Fruit fly (Drosophila melanogaster): ENCODE data around the gene ast.

ast gene

dm6 chr2L:1074180-1074864, 3.4 kb upstream of the ast start (continued):
- TF ChIP-seq Hr38 (GFP tag; optimal IDR thresholded peaks at IDR 0.05) (no peak), CG8319 (GFP tag; optimal IDR thresholded peaks at IDR 0.05) (no peak), Sox102F (GFP tag; optimal IDR thresholded peaks at IDR 0.05) (no peak), Hr4 (GFP tag; optimal IDR thresholded peaks at IDR 0.05) (peak; percentile 64), Ets96B (tag; optimal IDR thresholded peaks at IDR 0.05) (peak; percentile 10), acj6 (GFP tag; optimal IDR thresholded peaks at IDR 0.05) (peak; percentile 26), Ets21C (GFP tag; optimal IDR thresholded peaks at IDR 0.05) (no peak), cyc (GFP tag; optimal IDR thresholded peaks at IDR 0.05) (no peak), Eip78C (GFP tag) (peak; percentile 65), pdm3 (GFP tag; optimal IDR thresholded peaks at IDR 0.05) (peak; percentile 41), CG15336 (GFP tag; IDR thresholded peaks at IDR 0.05) (peak; percentile 73), svp (GFP tag) (no peak), net (GFP tag; optimal IDR thresholded peaks at IDR 0.05) (peak; percentile 1), CG6808 (GFP tag; optimal IDR thresholded peaks at IDR 0.05) (no peak), lz (GFP tag; optimal IDR thresholded peaks at IDR 0.05) (no peak), fd59A (GFP tag; optimal IDR thresholded peaks at IDR 0.05) (no peak), CG9139 (GFP tag; optimal IDR thresholded peaks at IDR 0.05) (no peak), ss (GFP tag; optimal IDR thresholded peaks at IDR 0.05) (no peak), esn (GFP tag; optimal IDR thresholded peaks at IDR 0.05) (no peak), Smox (GFP tag; optimal IDR thresholded peaks at IDR 0.05) (no peak), salr (GFP tag; optimal IDR thresholded peaks at IDR 0.05) (no peak), CG6854 (GFP tag; optimal IDR thresholded peaks at IDR 0.05) (no peak), vri (GFP tag; optimal IDR thresholded peaks at IDR 0.05) (no peak), CG8632 (GFP tag; optimal IDR thresholded peaks at IDR 0.05) (no peak), Hr39 (GFP tag; optimal IDR thresholded peaks at IDR 0.05) (no peak), Sox14 (GFP tag; optimal IDR thresholded peaks at IDR 0.05) (peak; percentile 1), CG10669 (GFP tag; optimal IDR thresholded peaks at IDR 0.05) (no peak), CG6163 (GFP tag; IDR thresholded peaks at IDR 0.05) (0 out of 3 replicates have a peak, but pooled peaks have one; percentile 33), CG4318 (GFP tag; optimal IDR thresholded peaks at IDR 0.05) (peak; percentile 4), OdsH (GFP tag; optimal IDR thresholded peaks at IDR 0.05) (peak; percentile 42), CG3919 (GFP tag; optimal IDR thresholded peaks at IDR 0.05) (peak; percentile 25), CG16779 (tag; optimal IDR thresholded peaks at IDR 0.05) (no peak), CG31627 (GFP tag; optimal IDR thresholded peaks at IDR 0.05) (peak; percentile 9), topi (GFP tag; optimal IDR thresholded peaks at IDR 0.05) (no peak), spab (GFP tag; optimal IDR thresholded peaks at IDR 0.05) (no peak), CG8119 (GFP tag; IDR thresholded peaks at IDR 0.05) (peak; percentile 78)

- TF ChIP-seq Eip75B (GFP tag; optimal IDR thresholded peaks at IDR 0.05), result peak; percentile 54
- peak; percentile 78 for TF ChIP-seq dac (GFP tag; optimal IDR thresholded peaks at IDR 0.05)
- no peak for TF ChIP-seq CG9139 (GFP tag; optimal IDR thresholded peaks at IDR 0.05)
- no peak for TF ChIP-seq Hr4 (GFP tag; optimal IDR thresholded peaks at IDR 0.05)
- peak; percentile 34 for TF ChIP-seq CG8319 (GFP tag; optimal IDR thresholded peaks at IDR 0.05)
- TF ChIP-seq Ets96B (tag; optimal IDR thresholded peaks at IDR 0.05), result peak; percentile 48
- TF ChIP-seq fkh (GFP tag; optimal IDR thresholded peaks at IDR 0.05), result no peak
- peak; percentile 67 for TF ChIP-seq CG3919 (GFP tag; optimal IDR thresholded peaks at IDR 0.05)
- TF ChIP-seq Blimp-1 (GFP tag; optimal IDR thresholded peaks at IDR 0.05), result no peak
- no peak for TF ChIP-seq Hr38 (GFP tag; optimal IDR thresholded peaks at IDR 0.05)
- TF ChIP-seq CG32006 (GFP tag; optimal IDR thresholded peaks at IDR 0.05), result peak; percentile 89
- TF ChIP-seq CG1621 (tag; optimal IDR thresholded peaks at IDR 0.05), result peak; percentile 39
- peak; percentile 92 for TF ChIP-seq CG15336 (GFP tag; IDR thresholded peaks at IDR 0.05)
- TF ChIP-seq OdsH (GFP tag; optimal IDR thresholded peaks at IDR 0.05), result no peak
- peak; percentile 77 for TF ChIP-seq CG31627 (GFP tag; optimal IDR thresholded peaks at IDR 0.05)
- TF ChIP-seq CG10631 (GFP tag; optimal IDR thresholded peaks at IDR 0.05), result no peak
- peak; percentile 69 for TF ChIP-seq esn (GFP tag; optimal IDR thresholded peaks at IDR 0.05)
- TF ChIP-seq CG6792 (GFP tag; optimal IDR thresholded peaks at IDR 0.05), result peak; percentile 55
- TF ChIP-seq fd59A (GFP tag; optimal IDR thresholded peaks at IDR 0.05), result peak; percentile 17
- no peak for TF ChIP-seq ss (GFP tag; optimal IDR thresholded peaks at IDR 0.05)
- TF ChIP-seq eg (GFP tag; IDR thresholded peaks at IDR 0.05), result peak; percentile 92
- TF ChIP-seq CG11902 (GFP tag; optimal IDR thresholded peaks at IDR 0.05), result peak; percentile 18
- peak; percentile 90 for TF ChIP-seq CG6163 (GFP tag; IDR thresholded peaks at IDR 0.05)
- TF ChIP-seq topi (GFP tag; optimal IDR thresholded peaks at IDR 0.05), result peak; percentile 58
- no peak for TF ChIP-seq CG8632 (GFP tag; optimal IDR thresholded peaks at IDR 0.05)
- TF ChIP-seq CG7368 (GFP tag; optimal IDR thresholded peaks at IDR 0.05), result peak; percentile 41
- TF ChIP-seq Sox15 (GFP tag; optimal IDR thresholded peaks at IDR 0.05), result peak; percentile 25
- peak; percentile 85 for TF ChIP-seq Gug (GFP tag; IDR thresholded peaks at IDR 0.05)
- peak; percentile 61 for TF ChIP-seq net (GFP tag; optimal IDR thresholded peaks at IDR 0.05)
These were observed 2.0 kb upstream of the ast start for dm6 chr2L:1075753-1076152.
